Fruit fly (Drosophila melanogaster): Measurements from ENCODE around the gene CG11619.
A peak's percentile ranks its signal among the peaks of the same experiment; 100 is the strongest.

The CG11619 gene

DNA sequence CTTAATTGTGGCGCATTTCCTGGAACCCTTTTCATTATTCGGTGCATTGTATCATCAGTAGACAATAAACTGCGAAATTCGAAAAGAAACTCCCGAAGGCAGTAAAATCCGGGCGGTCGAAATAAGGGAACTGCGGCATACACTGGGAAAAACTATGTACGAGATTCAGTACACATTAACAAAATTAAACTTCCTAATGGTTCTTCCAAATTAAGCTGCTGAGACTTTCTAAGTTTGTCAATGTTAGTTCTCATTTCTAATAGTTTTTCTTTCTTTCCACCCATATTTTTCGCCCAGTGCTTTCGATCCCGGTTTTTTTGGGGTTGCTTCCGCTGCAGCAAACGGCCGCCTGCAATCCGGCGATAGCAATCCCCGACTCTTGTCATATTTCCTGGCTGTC lies 36.7 kb upstream of the CG11619 start (continued):
- TF ChIP-seq Elba2 (GFP tag; optimal IDR thresholded peaks at IDR 0.05): no peak
- peak; percentile 79 for TF ChIP-seq Rx (GFP tag; IDR thresholded peaks at IDR 0.05)
- TF ChIP-seq tll (GFP tag; optimal IDR thresholded peaks at IDR 0.05): no peak
- peak; percentile 83 for TF ChIP-seq CG6254 (GFP tag; optimal IDR thresholded peaks at IDR 0.05)
- TF ChIP-seq dm (GFP tag; optimal IDR thresholded peaks at IDR 0.05): peak; percentile 12
- TF ChIP-seq chinmo (GFP tag; IDR thresholded peaks at IDR 0.05; ENCODE audit: partially characterized antibody): 0 out of 4 replicates have a peak, but pooled peaks have one; percentile 43
- TF ChIP-seq HLH3B (GFP tag; IDR thresholded peaks at IDR 0.05): peak; percentile 83
- TF ChIP-seq gt (GFP tag; IDR thresholded peaks at IDR 0.05): peak; percentile 69
- TF ChIP-seq Xbp1 (GFP tag; optimal IDR thresholded peaks at IDR 0.05): peak; percentile 78
- no peak for TF ChIP-seq CG4854 (GFP tag; optimal IDR thresholded peaks at IDR 0.05)
- TF ChIP-seq CG14710 (tag; optimal IDR thresholded peaks at IDR 0.05): peak; percentile 55
- no peak for TF ChIP-seq Dll (GFP tag; IDR thresholded peaks at IDR 0.05; ENCODE audit: partially characterized antibody)
- peak; percentile 85 for TF ChIP-seq Sox102F (GFP tag; optimal IDR thresholded peaks at IDR 0.05)
- TF ChIP-seq Lpt (GFP tag; optimal IDR thresholded peaks at IDR 0.05): no peak
- TF ChIP-seq en (GFP tag; optimal IDR thresholded peaks at IDR 0.05): peak; percentile 7
- TF ChIP-seq ro (GFP tag; IDR thresholded peaks at IDR 0.05): peak; percentile 61; the same call in 1 of the 2 replicates
- TF ChIP-seq CG12104 (GFP tag; optimal IDR thresholded peaks at IDR 0.05): peak; percentile 55
- peak; percentile 95 for TF ChIP-seq Xrp1 (GFP tag; IDR thresholded peaks at IDR 0.05)
- TF ChIP-seq CG10366 (GFP tag; IDR thresholded peaks at IDR 0.05): peak; percentile 77
- no peak for TF ChIP-seq CG2129 (GFP tag; IDR thresholded peaks at IDR 0.05; ENCODE audit: partially characterized antibody)
- peak; percentile 87 for TF ChIP-seq ttk (GFP tag; IDR thresholded peaks at IDR 0.05)
- TF ChIP-seq Neu2 (GFP tag; optimal IDR thresholded peaks at IDR 0.05; ENCODE audit: borderline replicate concordance): no peak
- TF ChIP-seq Optix (GFP tag; IDR thresholded peaks at IDR 0.05): peak; percentile 83
- TF ChIP-seq dimm (GFP tag; IDR thresholded peaks at IDR 0.05): 0 out of 2 replicates have a peak, but pooled peaks have one; percentile 13
- 0 out of 2 replicates have a peak, but pooled peaks have one; percentile 36 for TF ChIP-seq CG9932 (GFP tag; IDR thresholded peaks at IDR 0.05)
- TF ChIP-seq tup (GFP tag; optimal IDR thresholded peaks at IDR 0.05): peak; percentile 50
- TF ChIP-seq bcd (GFP tag; optimal IDR thresholded peaks at IDR 0.05): peak; percentile 73
- TF ChIP-seq Sox100B (GFP tag; optimal IDR thresholded peaks at IDR 0.05): peak; percentile 62
- peak; percentile 49 for TF ChIP-seq CG10147 (GFP tag; optimal IDR thresholded peaks at IDR 0.05)
- peak; percentile 57 for TF ChIP-seq CG2120 (GFP tag; optimal IDR thresholded peaks at IDR 0.05)
- TF ChIP-seq CG6654 (GFP tag; optimal IDR thresholded peaks at IDR 0.05): peak; percentile 55
- peak; percentile 80 for TF ChIP-seq gce (GFP tag; IDR thresholded peaks at IDR 0.05)
- TF ChIP-seq eyg (GFP tag; optimal IDR thresholded peaks at IDR 0.05): peak; percentile 62
- TF ChIP-seq CHES-1-like (GFP tag; optimal IDR thresholded peaks at IDR 0.05): peak; percentile 41
- no peak for TF ChIP-seq CG13894 (tag; optimal IDR thresholded peaks at IDR 0.05)
- peak; percentile 70 for TF ChIP-seq CG2202 (tag; optimal IDR thresholded peaks at IDR 0.05)
- TF ChIP-seq CG11456 (GFP tag; IDR thresholded peaks at IDR 0.05): peak; percentile 57; the same call in 1 of the 3 replicates
- peak; percentile 83 for TF ChIP-seq CG9609 (GFP tag; optimal IDR thresholded peaks at IDR 0.05)
- no peak for TF ChIP-seq Hey (tag; optimal IDR thresholded peaks at IDR 0.05)
- TF ChIP-seq pros (GFP tag; optimal IDR thresholded peaks at IDR 0.05): no peak
- TF ChIP-seq Scr (GFP tag; IDR thresholded peaks at IDR 0.05; ENCODE audit: partially characterized antibody): no peak
- no peak for TF ChIP-seq unc-4 (GFP tag; IDR thresholded peaks at IDR 0.05; ENCODE audit: partially characterized antibody)
- TF ChIP-seq Meics (GFP tag; optimal IDR thresholded peaks at IDR 0.05): peak; percentile 13
- TF ChIP-seq slbo (GFP tag; IDR thresholded peaks at IDR 0.05): peak; percentile 63; the same call in 1 of the 2 replicates
- no peak for TF ChIP-seq CG34376 (GFP tag; optimal IDR thresholded peaks at IDR 0.05)
- TF ChIP-seq fd64A (GFP tag; optimal IDR thresholded peaks at IDR 0.05): peak; percentile 60
- no peak for TF ChIP-seq CG42726 (GFP tag; IDR thresholded peaks at IDR 0.05; ENCODE audit: partially characterized antibody)
- no peak for TF ChIP-seq exex (tag; optimal IDR thresholded peaks at IDR 0.05)
- TF ChIP-seq kni (GFP tag; optimal IDR thresholded peaks at IDR 0.05): no peak
- peak; percentile 70 for TF ChIP-seq dan (GFP tag; IDR thresholded peaks at IDR 0.05)
